Worm (Caenorhabditis elegans) whole organism, mixed stage, embryonic: ENCODE results near the gene msp-74.

Experiments used
- cnd-1 ChIP-seq: fragments of 200-800 bp; sonication (Bioruptor generic); optimal IDR thresholded peaks from 2 replicates; lab custom pipeline; 2018; ENCODE audit warnings: mild to moderate bottlenecking, missing genetic modification characterization, missing compliant biosample characterization
- lin-13 ChIP-seq: fragments of 150-350 bp; optimal IDR thresholded peaks from 2 replicates; lab custom pipeline; 2014; ENCODE audit warnings: missing biosample characterization, missing genetic modification characterization
- lin-32 ChIP-seq: fragments of 200-800 bp; sonication (Bioruptor generic); optimal IDR thresholded peaks from 2 replicates; lab custom pipeline; 2018; ENCODE audit warnings: mild to moderate bottlenecking, missing genetic modification characterization, missing compliant biosample characterization
- mab-5 ChIP-seq: fragments of 150-350 bp; optimal IDR thresholded peaks from 2 replicates; lab custom pipeline; 2014; ENCODE audit warnings: missing biosample characterization, missing genetic modification characterization
- mls-2 ChIP-seq: sonication (generic microtip); optimal IDR thresholded peaks from 2 replicates; lab custom pipeline; 2016; ENCODE audit warnings: mild to moderate bottlenecking, missing genetic modification characterization, moderate library complexity, missing compliant biosample characterization
- nhr-237 ChIP-seq: fragments of 150-350 bp; optimal IDR thresholded peaks from 2 replicates; lab custom pipeline; 2014; ENCODE audit warnings: missing biosample characterization, missing genetic modification characterization
- nhr-28 ChIP-seq: fragments of 150-350 bp; optimal IDR thresholded peaks from 2 replicates; lab custom pipeline; 2014; ENCODE audit warnings: missing biosample characterization, missing genetic modification characterization
- nhr-76 ChIP-seq: sonication (generic microtip); optimal IDR thresholded peaks from 2 replicates; lab custom pipeline; 2017; ENCODE audit warnings: missing biosample characterization, missing genetic modification characterization
- pha-4 ChIP-seq: fragments of 150-350 bp; optimal IDR thresholded peaks from 2 replicates; lab custom pipeline; 2018; ENCODE audit warnings: missing biosample characterization, missing genetic modification reagents, missing genetic modification characterization
- snpc-4 ChIP-seq: fragments of 150-350 bp; optimal IDR thresholded peaks from 2 replicates; lab custom pipeline; 2014; ENCODE audit warnings: missing biosample characterization, missing genetic modification characterization
- sptf-1 ChIP-seq: sonication (generic microtip); optimal IDR thresholded peaks from 2 replicates; lab custom pipeline; 2017; ENCODE audit warnings: mild to moderate bottlenecking, missing genetic modification characterization, moderate library complexity, missing compliant biosample characterization
- unc-120 ChIP-seq: sonication (generic microtip); optimal IDR thresholded peaks from 2 replicates; lab custom pipeline; 2017; ENCODE audit warnings: missing genetic modification characterization, missing compliant biosample characterization; ENCODE audit not compliant: poor library complexity, severe bottlenecking
- unc-39 ChIP-seq: fragments of 150-350 bp; optimal IDR thresholded peaks from 2 replicates; lab custom pipeline; 2014; ENCODE audit warnings: missing biosample characterization, missing genetic modification characterization

ce11 chrII:5148349-5148748 is 33.2 kb upstream of the msp-74 start, which contains the start of gene F58A6.5:
- no peak for TF ChIP-seq lin-13 (tag; lab: Kevin White, UChicago)
- TF ChIP-seq unc-120 (tag; lab: Kevin White, UChicago) = no peak
- TF ChIP-seq mls-2 (tag; lab: Kevin White, UChicago) = no peak
- TF ChIP-seq unc-39 (tag; lab: Kevin White, UChicago) = no peak
- no peak for TF ChIP-seq sptf-1 (tag; lab: Kevin White, UChicago)
- no peak for TF ChIP-seq cnd-1 (tag; lab: Kevin White, UChicago)
- TF ChIP-seq pha-4 (tag; lab: Kevin White, UChicago) = no peak
- no peak for TF ChIP-seq snpc-4 (tag; lab: Kevin White, UChicago)
- no peak for TF ChIP-seq mab-5 (tag; lab: Kevin White, UChicago)
- no peak for TF ChIP-seq nhr-237 (tag; lab: Kevin White, UChicago)
- no peak for TF ChIP-seq lin-32 (GFP tag; lab: Kevin White, UChicago)
- no peak for TF ChIP-seq nhr-28 (tag; lab: Kevin White, UChicago)
- no peak for TF ChIP-seq nhr-76 (tag; lab: Kevin White, UChicago)
